Fruit fly (Drosophila melanogaster): Measurements from ENCODE around the gene mRpL45.

The mRpL45 gene

dm6 chr3R:22580546-22580945 lies 37.7 kb upstream of the mRpL45 start, which contains the start of gene CSN6 (continued):
- TF ChIP-seq slbo (GFP tag; IDR thresholded peaks at IDR 0.05) (no peak), aop (GFP tag; IDR thresholded peaks at IDR 0.05) (no peak), hbn (GFP tag; IDR thresholded peaks at IDR 0.05; ENCODE audit: partially characterized antibody) (peak; percentile 69), CG11456 (GFP tag; IDR thresholded peaks at IDR 0.05) (no peak; the same call in 2 of the 3 replicates), gro (GFP tag; optimal IDR thresholded peaks at IDR 0.05) (peak; percentile 63), CG3726 (GFP tag; IDR thresholded peaks at IDR 0.05) (no peak), zen (tag; optimal IDR thresholded peaks at IDR 0.05) (peak; percentile 27), CG9215 (GFP tag; IDR thresholded peaks at IDR 0.05) (no peak), CG2712 (tag; optimal IDR thresholded peaks at IDR 0.05) (peak; percentile 58), CG17829 (tag; optimal IDR thresholded peaks at IDR 0.05) (peak; percentile 46), ro (GFP tag; IDR thresholded peaks at IDR 0.05) (no peak), CG7987 (GFP tag; optimal IDR thresholded peaks at IDR 0.05) (no peak), Hsf (GFP tag; optimal IDR thresholded peaks at IDR 0.05) (no peak), CG13894 (tag; optimal IDR thresholded peaks at IDR 0.05) (peak; percentile 67), tgo (GFP tag; IDR thresholded peaks at IDR 0.05) (no peak), CG18011 (GFP tag; optimal IDR thresholded peaks at IDR 0.05) (no peak), zen2 (GFP tag; IDR thresholded peaks at IDR 0.05; ENCODE audit: partially characterized antibody) (peak; percentile 62; the same call in 2 of the 3 replicates), danr (GFP tag; IDR thresholded peaks at IDR 0.05) (no peak), CG4617 (GFP tag; optimal IDR thresholded peaks at IDR 0.05; ENCODE audit: borderline replicate concordance) (peak; percentile 37), CG8765 (GFP tag; IDR thresholded peaks at IDR 0.05) (no peak), lola (GFP tag; optimal IDR thresholded peaks at IDR 0.05) (no peak), CG3995 (GFP tag; optimal IDR thresholded peaks at IDR 0.05) (peak; percentile 15), zfh2 (GFP tag; optimal IDR thresholded peaks at IDR 0.05) (peak; percentile 4), h (optimal IDR thresholded peaks at IDR 0.05) (no peak), CG12769 (tag; optimal IDR thresholded peaks at IDR 0.05) (no peak), inv (GFP tag; IDR thresholded peaks at IDR 0.05; ENCODE audit: partially characterized antibody) (peak; percentile 69; the same call in 1 of the 2 replicates), Opbp (GFP tag; IDR thresholded peaks at IDR 0.05; ENCODE audit: partially characterized antibody) (peak; percentile 88), Sin3A (optimal IDR thresholded peaks at IDR 0.05) (peak; percentile 37), hb (GFP tag; IDR thresholded peaks at IDR 0.05; ENCODE audit: partially characterized antibody) (peak; percentile 88), nmo (GFP tag; optimal IDR thresholded peaks at IDR 0.05) (peak; percentile 27), luna (GFP tag; optimal IDR thresholded peaks at IDR 0.05) (no peak), CG10366 (GFP tag; IDR thresholded peaks at IDR 0.05) (no peak), Stat92E (GFP tag; optimal IDR thresholded peaks at IDR 0.05) (no peak), so (GFP tag; IDR thresholded peaks at IDR 0.05) (no peak), caup (GFP tag; optimal IDR thresholded peaks at IDR 0.05; ENCODE audit: severe bottlenecking) (no peak), insv (GFP tag; optimal IDR thresholded peaks at IDR 0.05) (no peak), Side (GFP tag; optimal IDR thresholded peaks at IDR 0.05) (no peak), CG7928 (GFP tag; optimal IDR thresholded peaks at IDR 0.05) (peak; percentile 4), CG17361 (GFP tag; IDR thresholded peaks at IDR 0.05) (peak; percentile 41; the same call in 1 of the 3 replicates), CG33213 (GFP tag; optimal IDR thresholded peaks at IDR 0.05) (peak; percentile 60), az2 (GFP tag; optimal IDR thresholded peaks at IDR 0.05) (no peak), CG10274 (GFP tag; optimal IDR thresholded peaks at IDR 0.05) (no peak), chinmo (GFP tag; IDR thresholded peaks at IDR 0.05; ENCODE audit: partially characterized antibody) (peak; percentile 75; the same call in 1 of the 4 replicates), Pdp1 (GFP tag; optimal IDR thresholded peaks at IDR 0.05) (peak in 1 of 2 experiments; percentile 66), Nf-YA (GFP tag; IDR thresholded peaks at IDR 0.05) (no peak), phol (tag; optimal IDR thresholded peaks at IDR 0.05) (peak; percentile 56), bcd (GFP tag; optimal IDR thresholded peaks at IDR 0.05) (peak; percentile 35), CG9797 (GFP tag; optimal IDR thresholded peaks at IDR 0.05) (peak; percentile 93), CG12942 (GFP tag; optimal IDR thresholded peaks at IDR 0.05) (no peak), emc (GFP tag; optimal IDR thresholded peaks at IDR 0.05) (no peak), vvl (GFP tag; IDR thresholded peaks at IDR 0.05) (peak; percentile 31; the same call in 1 of the 2 replicates)
